Worm (Caenorhabditis elegans) whole organism, L4 larva: ENCODE results near the gene ensh-1.

Experiments
- D1046.2 ChIP-seq: fragments of 200-800 bp; sonication (Bioruptor generic); IDR thresholded peaks from 2 replicates; pipeline ENCODE4 v1.3.6; 2022; ENCODE audit warnings: missing genetic modification characterization, missing compliant biosample characterization
- F10B5.3 ChIP-seq: sonication (generic microtip); optimal IDR thresholded peaks from 2 replicates; lab custom pipeline; 2016; ENCODE audit warnings: mild to moderate bottlenecking, missing genetic modification characterization, missing compliant biosample characterization
- F37D6.2 ChIP-seq: sonication (generic microtip); optimal IDR thresholded peaks from 2 replicates; lab custom pipeline; 2016; ENCODE audit warnings: mild to moderate bottlenecking, missing genetic modification characterization, missing compliant biosample characterization
- F44E2.7 ChIP-seq: fragments of 200-800 bp; sonication (Bioruptor generic); IDR thresholded peaks from 2 replicates; pipeline ENCODE4 v2.1.2; 2022; ENCODE audit warnings: missing genetic modification characterization, missing compliant biosample characterization
- T26A8.4 ChIP-seq: fragments of 200-800 bp; sonication (Bioruptor generic); IDR thresholded peaks from 2 replicates; pipeline ENCODE4 v1.3.6; 2022; ENCODE audit warnings: missing genetic modification characterization, missing compliant biosample characterization
- Y48G9A.11 ChIP-seq: fragments of 200-800 bp; sonication (Bioruptor generic); IDR thresholded peaks from 2 replicates; pipeline ENCODE4 v1.3.6; 2022; ENCODE audit warnings: missing genetic modification reagents, missing genetic modification characterization, missing compliant biosample characterization
- ZK337.2 ChIP-seq: fragments of 200-800 bp; sonication (Bioruptor generic); IDR thresholded peaks from 2 replicates; pipeline ENCODE4 v1.3.6; 2022; ENCODE audit warnings: missing genetic modification reagents, missing genetic modification characterization, missing compliant biosample characterization
- aha-1 ChIP-seq: fragments of 150-350 bp; peaks from one replicate; lab custom pipeline; 2014; ENCODE audit warnings: missing biosample characterization, missing genetic modification characterization
- aly-2 ChIP-seq: sonication (generic microtip); optimal IDR thresholded peaks from 2 replicates; lab custom pipeline; 2018; ENCODE audit warnings: missing biosample characterization, missing genetic modification characterization
- ama-1 ChIP-seq: fragments of 150-350 bp; optimal IDR thresholded peaks from 2 replicates; lab custom pipeline; 2014; ENCODE audit warnings: inconsistent platforms, mixed read lengths
- arid-1 ChIP-seq: fragments of 200-800 bp; sonication (Bioruptor generic); conservative IDR thresholded peaks from 2 replicates; pipeline ENCODE4 v1.3.6; 2022; ENCODE audit warnings: missing genetic modification reagents, missing genetic modification characterization, missing compliant biosample characterization
- ceh-28 ChIP-seq: fragments of 150-350 bp; optimal IDR thresholded peaks from 2 replicates; lab custom pipeline; 2014; ENCODE audit warnings: missing biosample characterization, missing genetic modification reagents, missing genetic modification characterization
- ceh-44 ChIP-seq: fragments of 200-800 bp; sonication (Bioruptor generic); IDR thresholded peaks from 2 replicates; pipeline ENCODE4 v1.3.6; 2022; ENCODE audit warnings: missing genetic modification reagents, missing genetic modification characterization, missing compliant biosample characterization
- ceh-62 ChIP-seq: sonication (generic microtip); optimal IDR thresholded peaks from 2 replicates; lab custom pipeline; 2017; ENCODE audit warnings: missing biosample characterization, missing genetic modification characterization
- ces-1 ChIP-seq: fragments of 150-350 bp; sonication (generic microtip); optimal IDR thresholded peaks from 4 replicates; lab custom pipeline; 2014; ENCODE audit warnings: missing biosample characterization, missing genetic modification reagents, missing genetic modification characterization
- daf-16 ChIP-seq, 3 experiments: sonication (generic microtip); optimal IDR thresholded peaks; 2 replicates each; lab custom pipeline; 2016 to 2017; ENCODE audit warnings: missing genetic modification characterization in 3 of 3, missing genetic modification reagents in 3 of 3, mild to moderate bottlenecking in 2 of 3, missing compliant biosample characterization in 2 of 3, missing biosample characterization in 1 of 3, moderate library complexity in 1 of 3
- daf-8 ChIP-seq: fragments of 200-800 bp; sonication (Bioruptor generic); IDR thresholded peaks from 2 replicates; pipeline ENCODE4 v1.3.6; 2022; ENCODE audit warnings: missing genetic modification characterization, missing compliant biosample characterization
- dmd-6 ChIP-seq: fragments of 200-800 bp; sonication (Bioruptor generic); IDR thresholded peaks from 2 replicates; pipeline ENCODE4 v1.3.6; 2022; ENCODE audit warnings: missing genetic modification reagents, missing genetic modification characterization, missing compliant biosample characterization
- dmd-8 ChIP-seq: fragments of 200-800 bp; sonication (Bioruptor generic); IDR thresholded peaks from 2 replicates; pipeline ENCODE4 v1.3.6; 2022; ENCODE audit warnings: missing genetic modification characterization, missing compliant biosample characterization
- egl-27 ChIP-seq: sonication (generic microtip); optimal IDR thresholded peaks from 3 replicates; lab custom pipeline; 2017; ENCODE audit warnings: missing biosample characterization, missing genetic modification reagents, missing genetic modification characterization
- egl-43 ChIP-seq: fragments of 200-800 bp; sonication (Bioruptor generic); IDR thresholded peaks from 2 replicates; pipeline ENCODE4 v1.3.6; 2022; ENCODE audit warnings: missing genetic modification reagents, missing genetic modification characterization, missing compliant biosample characterization
- fkh-10 ChIP-seq: fragments of 150-350 bp; optimal IDR thresholded peaks from 2 replicates; lab custom pipeline; 2014; ENCODE audit warnings: missing biosample characterization, missing genetic modification reagents, missing genetic modification characterization
- fos-1 ChIP-seq: fragments of 150-350 bp; optimal IDR thresholded peaks from 2 replicates; lab custom pipeline; 2014; ENCODE audit warnings: missing biosample characterization, missing genetic modification characterization
- hlh-11 ChIP-seq: fragments of 200-800 bp; sonication (Bioruptor generic); optimal IDR thresholded peaks from 2 replicates; lab custom pipeline; 2018; ENCODE audit warnings: mild to moderate bottlenecking, missing genetic modification characterization, missing compliant biosample characterization
- hlh-30 ChIP-seq: sonication (generic microtip); optimal IDR thresholded peaks from 2 replicates; lab custom pipeline; 2017; ENCODE audit warnings: antibody characterized with exemption, mild to moderate bottlenecking, missing genetic modification characterization, missing compliant biosample characterization; ENCODE audit not compliant: insufficient read depth
- jun-1 ChIP-seq: fragments of 150-350 bp; optimal IDR thresholded peaks from 2 replicates; lab custom pipeline; 2014; ENCODE audit warnings: missing biosample characterization, missing genetic modification reagents, missing genetic modification characterization
- lim-7 ChIP-seq: fragments of 200-800 bp; sonication (Bioruptor generic); IDR thresholded peaks from 2 replicates; pipeline ENCODE4 v1.3.6; 2022; ENCODE audit warnings: missing genetic modification characterization, missing compliant biosample characterization
- lin-1 ChIP-seq: fragments of 200-800 bp; sonication (Bioruptor generic); IDR thresholded peaks from 2 replicates; pipeline ENCODE4 v1.3.6; 2022; ENCODE audit warnings: missing genetic modification reagents, missing genetic modification characterization, missing compliant biosample characterization
- lin-38 ChIP-seq: fragments of 200-800 bp; sonication (Bioruptor generic); IDR thresholded peaks from 2 replicates; pipeline ENCODE4 v1.3.6; 2022; ENCODE audit warnings: missing genetic modification reagents, missing genetic modification characterization, missing compliant biosample characterization
- lin-39 ChIP-seq: fragments of 150-350 bp; optimal IDR thresholded peaks from 2 replicates; lab custom pipeline; 2014; ENCODE audit warnings: missing biosample characterization, missing genetic modification reagents, missing genetic modification characterization
- lsy-2 ChIP-seq, 2 experiments: fragments of 150-350 bp in 1 of 2; sonication (generic microtip) in 1 of 2; optimal IDR thresholded peaks; 2 replicates each; lab custom pipeline; 2014 to 2017; ENCODE audit warnings: missing biosample characterization in 2 of 2, missing genetic modification characterization in 2 of 2
- madf-5 ChIP-seq, 2 experiments: fragments of 200-800 bp; sonication (Bioruptor generic); IDR thresholded peaks; 2 replicates each; pipeline ENCODE4 v1.3.6; 2022; ENCODE audit warnings: missing compliant biosample characterization in 2 of 2, missing genetic modification characterization in 2 of 2
- mdl-1 ChIP-seq, 2 experiments: fragments of 150-350 bp in 1 of 2; sonication (generic microtip) in 1 of 2; optimal IDR thresholded peaks; 2 replicates each; lab custom pipeline; 2014 to 2017; ENCODE audit warnings: missing biosample characterization in 2 of 2, missing genetic modification characterization in 2 of 2
- mdt-29 ChIP-seq: fragments of 200-800 bp; sonication (Bioruptor generic); IDR thresholded peaks from 2 replicates; pipeline ENCODE4 v1.3.6; 2022; ENCODE audit warnings: missing genetic modification reagents, missing genetic modification characterization, missing compliant biosample characterization
- mes-2 ChIP-seq: sonication (generic microtip); optimal IDR thresholded peaks from 2 replicates; lab custom pipeline; 2016; ENCODE audit warnings: missing genotype, mild to moderate bottlenecking, missing genetic modification characterization, missing compliant biosample characterization; ENCODE audit not compliant: poor library complexity, severe bottlenecking
- nhr-102 ChIP-seq: sonication (generic microtip); optimal IDR thresholded peaks from 2 replicates; lab custom pipeline; 2016; ENCODE audit warnings: mild to moderate bottlenecking, missing genetic modification characterization, moderate library complexity, missing compliant biosample characterization
- nhr-41 ChIP-seq: fragments of 200-800 bp; sonication (Bioruptor generic); IDR thresholded peaks from 2 replicates; pipeline ENCODE4 v1.3.6; 2022; ENCODE audit warnings: missing genetic modification reagents, missing genetic modification characterization, missing compliant biosample characterization
- nhr-42 ChIP-seq: fragments of 200-800 bp; sonication (Bioruptor generic); IDR thresholded peaks from 2 replicates; pipeline ENCODE4 v1.3.6; 2022; ENCODE audit warnings: missing genetic modification characterization, missing compliant biosample characterization
- nhr-76 ChIP-seq: fragments of 150-350 bp; optimal IDR thresholded peaks from 2 replicates; lab custom pipeline; 2014; ENCODE audit warnings: missing biosample characterization, missing genetic modification characterization
- nhr-77 ChIP-seq: fragments of 150-350 bp; optimal IDR thresholded peaks from 2 replicates; lab custom pipeline; 2014; ENCODE audit warnings: missing biosample characterization, missing genetic modification characterization
- pha-4 ChIP-seq, 2 experiments: fragments of 150-350 bp in 1 of 2; fragments of 200-800 bp in 1 of 2; sonication (Bioruptor generic) in 1 of 2; IDR thresholded peaks in 1 of 2; optimal IDR thresholded peaks in 1 of 2; 2 replicates each; pipeline versions ENCODE4 v1.3.6 to Lab custom; 2014 to 2022; ENCODE audit warnings: missing genetic modification characterization in 2 of 2, missing genetic modification reagents in 2 of 2, missing biosample characterization in 1 of 2, missing compliant biosample characterization in 1 of 2
- php-3 ChIP-seq: fragments of 200-800 bp; sonication (Bioruptor generic); IDR thresholded peaks from 2 replicates; pipeline ENCODE4 v1.3.6; 2022; ENCODE audit warnings: missing genetic modification reagents, missing genetic modification characterization, missing compliant biosample characterization
- pqm-1 ChIP-seq: sonication (generic microtip); optimal IDR thresholded peaks from 2 replicates; lab custom pipeline; 2017; ENCODE audit warnings: missing biosample characterization, missing genetic modification characterization
- rbr-2 ChIP-seq: sonication (generic microtip); optimal IDR thresholded peaks from 2 replicates; lab custom pipeline; 2016; ENCODE audit warnings: missing genotype, missing genetic modification characterization, missing compliant biosample characterization
- snpc-4 ChIP-seq: fragments of 150-350 bp; optimal IDR thresholded peaks from 2 replicates; lab custom pipeline; 2014; ENCODE audit warnings: missing biosample characterization, missing genetic modification characterization
- spr-3 ChIP-seq: fragments of 200-800 bp; sonication (Bioruptor generic); optimal IDR thresholded peaks from 2 replicates; lab custom pipeline; 2018; ENCODE audit warnings: mild to moderate bottlenecking, missing genetic modification characterization, missing compliant biosample characterization
- tra-1 ChIP-seq: fragments of 200-800 bp; sonication (Bioruptor generic); IDR thresholded peaks from 2 replicates; pipeline ENCODE4 v1.3.6; 2022; ENCODE audit warnings: missing genetic modification reagents, missing genetic modification characterization, missing compliant biosample characterization
- vab-7 ChIP-seq: fragments of 200-800 bp; sonication (Bioruptor generic); IDR thresholded peaks from 2 replicates; pipeline ENCODE4 v1.3.6; 2022; ENCODE audit warnings: missing genetic modification reagents, missing genetic modification characterization, missing compliant biosample characterization
- zip-2 ChIP-seq: fragments of 150-350 bp; optimal IDR thresholded peaks from 2 replicates; lab custom pipeline; 2014; ENCODE audit warnings: missing biosample characterization, missing genetic modification characterization
- ztf-7 ChIP-seq: fragments of 150-350 bp; optimal IDR thresholded peaks from 2 replicates; lab custom pipeline; 2014; ENCODE audit warnings: missing biosample characterization, missing genetic modification characterization

ensh-1 gene

DNA sequence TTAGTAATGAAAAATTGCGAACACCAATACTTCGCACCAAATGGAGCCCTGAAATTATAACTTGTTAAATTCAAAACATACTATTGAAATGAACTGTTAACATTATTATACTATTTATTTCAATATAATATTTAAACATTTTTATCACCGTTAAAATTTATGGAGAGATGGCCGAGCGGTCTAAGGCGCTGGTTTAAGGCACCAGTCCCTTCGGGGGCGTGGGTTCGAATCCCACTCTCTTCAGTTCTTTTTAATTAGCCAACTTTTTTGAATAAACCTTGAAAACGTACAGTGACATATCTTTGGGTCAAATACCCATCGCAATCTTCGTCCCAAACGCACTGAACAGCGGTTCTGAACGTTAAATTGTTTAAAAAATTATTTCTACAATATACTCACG lies 34.2 kb downstream of the ensh-1 start:
- TF ChIP-seq zip-2 (tag; lab: Kevin White, UChicago) (no peak), aly-2 (tag; lab: Kevin White, UChicago) (no peak), ceh-44 (GFP tag; lab: Robert Waterston, UW) (peak; percentile 51; the same call in 1 of the 2 replicates), jun-1 (tag; lab: Kevin White, UChicago) (no peak), egl-43 (peak; percentile 71; the same call in 1 of the 2 replicates), snpc-4 (no peak), pqm-1 (tag; lab: Kevin White, UChicago) (no peak), dmd-6 (GFP tag; lab: Robert Waterston, UW) (peak; percentile 36), ces-1 (GFP tag; lab: Kevin White, UChicago) (no peak), nhr-41 (GFP tag; lab: Robert Waterston, UW) (0 out of 2 replicates have a peak, but pooled peaks have one; percentile 35), Y48G9A.11 (no peak; the same call in 1 of the 2 replicates), F10B5.3 (tag; lab: Kevin White, UChicago) (peak; percentile 24), ceh-28 (no peak), nhr-42 (GFP tag; lab: Robert Waterston, UW) (no peak), daf-8 (GFP tag; lab: Robert Waterston, UW) (0 out of 2 replicates have a peak, but pooled peaks have one; percentile 49), vab-7 (GFP tag; lab: Robert Waterston, UW) (peak; percentile 58; the same call in 1 of the 2 replicates), spr-3 (GFP tag; lab: Kevin White, UChicago) (no peak), pha-4 (GFP tag; IDR thresholded peaks at IDR 0.05; lab: Robert Waterston, UW) (peak; percentile 83; the same call in 1 of the 2 replicates), pha-4 (tag; optimal IDR thresholded peaks at IDR 0.05; lab: Kevin White, UChicago) (no peak), hlh-30 (tag; lab: Kevin White, UChicago) (no peak), lin-39 (tag; lab: Kevin White, UChicago) (no peak), nhr-76 (tag; lab: Kevin White, UChicago) (no peak), aha-1 (tag; lab: Kevin White, UChicago) (no peak), nhr-102 (peak; percentile 66), ama-1 (lab: Kevin White, UChicago) (no peak), ztf-7 (tag; lab: Kevin White, UChicago) (no peak), lin-1 (peak; percentile 58; the same call in 1 of the 2 replicates), hlh-11 (tag; lab: Kevin White, UChicago) (no peak), ceh-62 (tag; lab: Kevin White, UChicago) (no peak), fkh-10 (GFP tag; lab: Kevin White, UChicago) (no peak), F44E2.7 (GFP tag; lab: Robert Waterston, UW) (0 out of 2 replicates have a peak, but pooled peaks have one; percentile 54), daf-16 (GFP tag; optimal IDR thresholded peaks at IDR 0.05; lab: Kevin White, UChicago) (peak in 1 of 2 experiments; percentile 74), daf-16 (tag; optimal IDR thresholded peaks at IDR 0.05; lab: Kevin White, UChicago) (peak; percentile 39), php-3 (GFP tag; lab: Robert Waterston, UW) (0 out of 2 replicates have a peak, but pooled peaks have one; percentile 19), ZK337.2 (GFP tag; lab: Robert Waterston, UW) (0 out of 2 replicates have a peak, but pooled peaks have one; percentile 32), nhr-77 (tag; lab: Kevin White, UChicago) (no peak), lim-7 (GFP tag; lab: Robert Waterston, UW) (peak; percentile 68), lsy-2 (tag; optimal IDR thresholded peaks at IDR 0.05; lab: Kevin White, UChicago) (peak in 1 of 2 experiments; percentile 8), lin-38 (peak; percentile 63), arid-1 (GFP tag; lab: Robert Waterston, UW) (peak; percentile 56; the same call in 1 of the 2 replicates), mes-2 (tag; lab: Kevin White, UChicago) (peak; percentile 56), D1046.2 (peak; percentile 69; the same call in 1 of the 2 replicates), fos-1 (tag; lab: Kevin White, UChicago) (no peak), madf-5 (GFP tag; IDR thresholded peaks at IDR 0.05; lab: Robert Waterston, UW) (peak in 1 of 2 experiments; percentile 54; a peak in 1 of 4 replicates), T26A8.4 (0 out of 2 replicates have a peak, but pooled peaks have one; percentile 28), rbr-2 (tag; lab: Kevin White, UChicago) (no peak), mdl-1 (tag; optimal IDR thresholded peaks at IDR 0.05; lab: Kevin White, UChicago) (no peak), mdt-29 (peak; percentile 41; the same call in 1 of the 2 replicates), tra-1 (peak; percentile 54; the same call in 1 of the 2 replicates), egl-27 (tag; lab: Kevin White, UChicago) (no peak), F37D6.2 (no peak), dmd-8 (GFP tag; lab: Robert Waterston, UW) (peak; percentile 18; the same call in 1 of the 2 replicates)
